Worm (Caenorhabditis elegans): ENCODE data around the gene rab-6.1.
A peak's percentile ranks its signal among the peaks of the same experiment; 100 is the strongest.

Gene rab-6.1

DNA sequence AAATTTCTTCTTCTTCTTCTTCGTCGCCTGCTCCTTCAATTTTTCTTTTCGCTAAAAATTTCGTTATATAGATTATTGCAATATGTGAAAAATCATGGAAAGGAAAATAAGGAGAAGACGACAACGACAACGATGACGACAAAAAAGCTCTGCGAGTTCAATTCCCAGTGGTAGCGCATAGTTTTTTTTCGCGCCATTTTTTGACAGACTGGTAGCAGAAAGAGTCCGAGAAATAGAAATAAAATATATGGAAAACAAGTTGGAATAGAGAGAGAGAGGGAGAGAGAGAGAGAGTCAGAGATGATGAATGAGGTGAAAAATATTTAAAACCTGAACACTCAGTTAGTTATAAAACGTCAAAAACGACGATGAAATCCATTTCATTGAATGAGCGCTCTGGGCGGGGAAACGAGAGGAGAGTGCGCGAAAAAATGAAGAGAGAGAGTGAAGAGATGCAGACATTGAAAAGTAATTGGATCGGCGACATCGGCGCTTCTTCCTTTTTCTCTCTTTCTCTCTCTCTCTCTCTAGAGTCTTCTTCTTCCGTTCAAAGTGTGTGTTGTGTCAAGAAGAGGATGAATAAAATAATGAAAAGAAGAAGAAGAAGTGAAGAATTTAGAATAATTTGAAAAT is 23.8 kb downstream of the rab-6.1 start, which contains the start of gene pde-2 (continued):
- TF ChIP-seq nhr-76 (tag; optimal IDR thresholded peaks at IDR 0.05): no peak
- no peak for TF ChIP-seq ceh-16 (tag; optimal IDR thresholded peaks at IDR 0.05)
- no peak for TF ChIP-seq ZK546.5 (tag; optimal IDR thresholded peaks at IDR 0.05)
- TF ChIP-seq nhr-23 (tag; optimal IDR thresholded peaks at IDR 0.05): peak; percentile 25
- TF ChIP-seq sea-2 (GFP tag; optimal IDR thresholded peaks at IDR 0.05): no peak
- peak; percentile 61 for TF ChIP-seq pha-4 (tag; optimal IDR thresholded peaks at IDR 0.05)
- no peak for TF ChIP-seq nhr-67 (tag; optimal IDR thresholded peaks at IDR 0.05)
- TF ChIP-seq lin-15B (tag; optimal IDR thresholded peaks at IDR 0.05): peak; percentile 31
- TF ChIP-seq elt-3 (tag; optimal IDR thresholded peaks at IDR 0.05): no peak
- TF ChIP-seq unc-62 (GFP tag; optimal IDR thresholded peaks at IDR 0.05): no peak
- TF ChIP-seq hmg-11 (tag; optimal IDR thresholded peaks at IDR 0.05): peak; percentile 70
- no peak for TF ChIP-seq ztf-4 (tag; optimal IDR thresholded peaks at IDR 0.05)
- no peak for TF ChIP-seq ceh-82 (tag; optimal IDR thresholded peaks at IDR 0.05)
- no peak for TF ChIP-seq nhr-77 (tag; optimal IDR thresholded peaks at IDR 0.05)
- TF ChIP-seq nfya-1 (tag; optimal IDR thresholded peaks at IDR 0.05; ENCODE audit: insufficient read depth): peak; percentile 79
- TF ChIP-seq ama-1 (optimal IDR thresholded peaks at IDR 0.05): peak; percentile 67

DNA sequence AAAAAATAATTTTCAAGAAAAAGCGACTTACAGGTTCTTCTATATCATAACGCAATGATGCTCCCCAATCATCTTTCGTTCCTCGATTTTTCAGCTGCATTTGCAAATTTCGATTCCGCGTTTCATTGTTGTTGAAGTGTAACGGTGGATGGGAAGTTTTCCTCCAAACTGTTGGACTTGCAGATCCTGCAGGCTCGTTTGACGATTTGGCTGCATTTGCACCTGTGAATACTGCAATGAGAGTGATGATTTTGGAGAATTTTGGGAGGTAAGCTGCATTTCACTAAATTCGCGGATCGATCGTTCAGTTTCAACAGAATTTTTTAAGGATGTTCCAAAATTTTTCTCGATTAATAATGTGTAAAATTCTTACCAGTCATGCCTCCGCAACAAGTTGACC is 24.9 kb downstream of the rab-6.1 start:
- TF ChIP-seq nhr-43 (tag; optimal IDR thresholded peaks at IDR 0.05; ENCODE audit: poor library complexity, severe bottlenecking) (peak; percentile 52), nhr-77 (tag; optimal IDR thresholded peaks at IDR 0.05) (no peak)

DNA sequence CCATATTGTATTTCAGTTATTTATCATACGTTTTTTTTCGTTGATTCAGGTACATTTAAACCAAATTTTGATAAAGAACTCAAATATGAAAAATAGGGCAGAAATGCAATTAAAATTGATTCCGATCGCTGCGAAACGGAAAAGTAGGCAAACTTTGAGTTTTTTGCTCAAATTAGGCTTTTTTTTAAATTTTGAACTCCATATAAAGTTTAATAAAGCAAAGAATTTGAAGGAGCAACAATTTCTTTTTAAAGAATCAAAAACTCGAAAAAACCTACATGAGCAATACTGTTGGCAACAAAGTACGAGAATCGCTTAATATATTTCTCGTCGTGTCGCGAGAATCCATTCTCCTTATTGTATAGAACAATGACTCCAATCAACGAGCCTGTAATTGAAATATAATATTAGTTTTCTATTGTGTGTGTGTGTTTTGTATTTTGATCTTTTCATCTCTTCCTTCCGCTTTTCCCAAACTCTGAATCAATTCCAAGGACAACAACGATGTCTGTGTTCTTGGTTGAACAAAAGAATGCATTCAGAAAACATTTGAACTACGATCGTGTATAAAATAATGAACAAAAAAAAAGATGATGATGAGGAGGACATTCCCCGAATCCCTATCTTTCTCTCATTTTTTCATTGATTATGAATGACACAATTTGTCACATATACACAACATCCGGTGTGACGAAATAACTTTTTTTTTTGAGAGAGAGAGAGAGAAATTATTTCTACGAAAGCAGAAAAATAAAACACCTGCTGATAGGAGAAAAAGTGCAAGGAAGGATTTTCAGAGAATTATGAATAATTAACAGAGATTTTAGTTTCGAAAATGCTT is 27.0 kb downstream of the rab-6.1 start:
- no peak for TF ChIP-seq sea-2 (GFP tag; optimal IDR thresholded peaks at IDR 0.05)
- no peak for TF ChIP-seq ceh-82 (tag; optimal IDR thresholded peaks at IDR 0.05)
- TF ChIP-seq nhr-77 (tag; optimal IDR thresholded peaks at IDR 0.05): no peak
- TF ChIP-seq nhr-23 (tag; optimal IDR thresholded peaks at IDR 0.05): no peak
- no peak for TF ChIP-seq elt-3 (tag; optimal IDR thresholded peaks at IDR 0.05)
- no peak for TF ChIP-seq R02D3.7 (tag; optimal IDR thresholded peaks at IDR 0.05)
- peak; percentile 13 for TF ChIP-seq fkh-10 (GFP tag; optimal IDR thresholded peaks at IDR 0.05)
- TF ChIP-seq lsy-12 (tag; optimal IDR thresholded peaks at IDR 0.05): peak; percentile 35

DNA sequence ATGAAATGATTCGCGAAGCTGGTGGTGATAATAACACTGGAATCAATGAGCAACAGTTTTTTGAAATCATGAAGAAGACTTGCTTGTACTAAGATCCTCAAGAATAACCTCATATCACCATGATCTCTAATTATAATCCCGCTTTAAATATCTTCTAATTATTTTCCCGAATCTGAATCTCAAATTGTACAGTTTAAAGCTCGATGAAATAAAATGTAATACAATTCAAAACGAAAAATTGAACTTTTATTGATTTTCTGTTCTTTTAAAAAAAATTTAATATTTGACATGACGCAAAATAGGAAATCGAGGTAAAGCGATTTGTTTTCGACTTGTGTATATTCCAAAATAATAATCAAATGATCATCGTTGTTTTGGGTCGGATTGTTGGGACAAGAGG is 30.9 kb downstream of the rab-6.1 start:
- TF ChIP-seq ceh-28 (tag; optimal IDR thresholded peaks at IDR 0.05) (peak; percentile 8), egl-27 (tag; optimal IDR thresholded peaks at IDR 0.05) (no peak), nhr-43 (tag; optimal IDR thresholded peaks at IDR 0.05; ENCODE audit: poor library complexity, severe bottlenecking) (peak; percentile 47)

DNA sequence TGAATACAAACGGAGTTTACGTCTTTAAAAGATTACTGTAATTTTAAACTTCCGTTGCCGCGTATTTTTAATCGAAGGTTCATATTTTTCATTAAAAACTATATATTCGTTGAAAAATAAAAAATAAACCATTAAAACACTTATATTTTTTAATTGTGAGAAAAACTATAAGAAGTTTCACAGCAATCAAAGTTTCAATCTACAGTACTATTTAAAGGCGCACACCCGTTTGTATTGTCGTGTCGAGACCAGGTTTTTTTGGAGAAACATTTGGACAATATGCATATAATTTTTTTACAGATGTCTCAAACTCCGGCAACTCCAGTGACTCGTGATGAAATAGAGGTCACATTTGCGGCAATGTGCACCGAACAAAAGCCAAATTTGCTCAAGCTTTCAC is 31.9 kb downstream of the rab-6.1 start, which contains the start of gene R08D7.5:
Gene R08D7.5, plus strand, starts transcription at position 301 of the 400 bp plus-strand sequence.
- TF ChIP-seq pqm-1 (tag; optimal IDR thresholded peaks at IDR 0.05) (no peak), jun-1 (tag; optimal IDR thresholded peaks at IDR 0.05) (no peak), nhr-25 (tag; optimal IDR thresholded peaks at IDR 0.05) (no peak), R02D3.7 (tag; optimal IDR thresholded peaks at IDR 0.05) (no peak), daf-12 (tag; optimal IDR thresholded peaks at IDR 0.05) (no peak)

- TF ChIP-seq tbx-2 (tag; optimal IDR thresholded peaks at IDR 0.05) (no peak), nhr-23 (tag; optimal IDR thresholded peaks at IDR 0.05) (no peak), mml-1 (tag; optimal IDR thresholded peaks at IDR 0.05) (no peak), daf-12 (tag; optimal IDR thresholded peaks at IDR 0.05) (no peak), nfya-1 (tag; optimal IDR thresholded peaks at IDR 0.05; ENCODE audit: insufficient read depth) (peak; percentile 54), nhr-77 (tag; optimal IDR thresholded peaks at IDR 0.05) (no peak), nhr-43 (tag; optimal IDR thresholded peaks at IDR 0.05; ENCODE audit: poor library complexity, severe bottlenecking) (no peak), lin-39 (tag; optimal IDR thresholded peaks at IDR 0.05) (peak; percentile 43), ztf-4 (tag; optimal IDR thresholded peaks at IDR 0.05) (no peak), lsy-12 (tag; optimal IDR thresholded peaks at IDR 0.05) (no peak), nhr-67 (tag; optimal IDR thresholded peaks at IDR 0.05) (no peak)
Observed at ce11 chrIII:8973163-8973562, 32.6 kb downstream of the rab-6.1 start.

Data from whole organism, L3 larva.